Fruit fly (Drosophila melanogaster) whole organism, prepupa: Measurements from ENCODE around the gene Tsp74F.
A peak's percentile ranks its signal among the peaks of the same experiment; 100 is the strongest.

Experiments used
- Blimp-1 ChIP-seq: fragments of 200-800 bp; sonication (Bioruptor generic); optimal IDR thresholded peaks from 3 replicates; lab custom pipeline; 2017; ENCODE audit warnings: missing biosample characterization, missing genetic modification characterization, mild to moderate bottlenecking, moderate library complexity, missing genetic modification reagents
- CG10631 ChIP-seq: fragments of 200-800 bp; sonication (Bioruptor generic); optimal IDR thresholded peaks from 2 replicates; lab custom pipeline; 2016; ENCODE audit warnings: missing biosample characterization, missing genetic modification characterization
- CG10669 ChIP-seq: fragments of 200-800 bp; sonication (Bioruptor generic); optimal IDR thresholded peaks from 3 replicates; lab custom pipeline; 2018; ENCODE audit warnings: missing biosample characterization, mild to moderate bottlenecking, missing genetic modification characterization, moderate library complexity
- CG11294 ChIP-seq: fragments of 200-800 bp; sonication (Bioruptor generic); IDR thresholded peaks from 2 replicates; pipeline ENCODE4 v1.3.6; 2022; ENCODE audit warnings: missing biosample characterization, missing genetic modification characterization
- CG11762 ChIP-seq: fragments of 200-800 bp; sonication (Bioruptor generic); optimal IDR thresholded peaks from 3 replicates; lab custom pipeline; 2016; ENCODE audit warnings: missing biosample characterization, missing genetic modification characterization; ENCODE audit not compliant: insufficient read depth
- CG11902 ChIP-seq: fragments of 200-800 bp; sonication (Bioruptor generic); optimal IDR thresholded peaks from 3 replicates; lab custom pipeline; 2016; ENCODE audit warnings: missing biosample characterization, missing genetic modification characterization
- CG16779 ChIP-seq: fragments of 200-800 bp; sonication (Bioruptor generic); optimal IDR thresholded peaks from 3 replicates; lab custom pipeline; 2017; ENCODE audit warnings: missing biosample characterization, mild to moderate bottlenecking, missing genetic modification characterization
- CG3032 ChIP-seq: fragments of 200-800 bp; optimal IDR thresholded peaks from 2 replicates; lab custom pipeline; 2019; ENCODE audit warnings: missing biosample characterization, mild to moderate bottlenecking, missing genetic modification characterization, moderate library complexity
- CG31627 ChIP-seq: fragments of 200-800 bp; sonication (Bioruptor generic); optimal IDR thresholded peaks from 3 replicates; lab custom pipeline; 2016; ENCODE audit warnings: missing biosample characterization, missing genetic modification characterization
- CG32006 ChIP-seq: fragments of 200-800 bp; sonication (Bioruptor generic); optimal IDR thresholded peaks from 3 replicates; lab custom pipeline; 2017; ENCODE audit warnings: missing biosample characterization, mild to moderate bottlenecking, missing genetic modification characterization
- CG6276 ChIP-seq: fragments of 200-800 bp; sonication (Bioruptor generic); optimal IDR thresholded peaks from 2 replicates; lab custom pipeline; 2017; ENCODE audit warnings: missing biosample characterization, mild to moderate bottlenecking, missing genetic modification characterization
- CG6808 ChIP-seq: fragments of 200-800 bp; sonication (Bioruptor generic); optimal IDR thresholded peaks from 3 replicates; lab custom pipeline; 2017; ENCODE audit warnings: missing biosample characterization, missing genetic modification characterization, mild to moderate bottlenecking, moderate library complexity, missing genetic modification reagents
- CG6854 ChIP-seq: fragments of 200-800 bp; sonication (Bioruptor generic); optimal IDR thresholded peaks from 2 replicates; lab custom pipeline; 2017; ENCODE audit warnings: missing biosample characterization, mild to moderate bottlenecking, missing genetic modification characterization
- CG8319 ChIP-seq: fragments of 200-800 bp; sonication (Bioruptor generic); optimal IDR thresholded peaks from 3 replicates; lab custom pipeline; 2016; ENCODE audit warnings: missing biosample characterization, missing genetic modification characterization
- CG9139 ChIP-seq: fragments of 200-800 bp; sonication (Bioruptor generic); optimal IDR thresholded peaks from 3 replicates; lab custom pipeline; 2017; ENCODE audit warnings: missing biosample characterization, mild to moderate bottlenecking, missing genetic modification characterization
- Eip78C ChIP-seq: fragments of 200-800 bp; sonication (Bioruptor generic); peaks from one replicate; lab custom pipeline; 2016; ENCODE audit warnings: missing biosample characterization, missing genetic modification characterization
- Eip93F ChIP-seq: fragments of 200-800 bp; sonication (Bioruptor generic); optimal IDR thresholded peaks from 2 replicates; lab custom pipeline; 2016; ENCODE audit warnings: missing biosample characterization, mild to moderate bottlenecking, missing genetic modification characterization
- Ets21C ChIP-seq: fragments of 200-800 bp; sonication (Bioruptor generic); optimal IDR thresholded peaks from 3 replicates; lab custom pipeline; 2016; ENCODE audit warnings: missing biosample characterization, missing genetic modification characterization
- Ets96B ChIP-seq: fragments of 200-800 bp; optimal IDR thresholded peaks from 2 replicates; lab custom pipeline; 2019; ENCODE audit warnings: missing biosample characterization, mild to moderate bottlenecking, missing genetic modification characterization, moderate library complexity
- Gug ChIP-seq: fragments of 200-800 bp; sonication (Bioruptor generic); IDR thresholded peaks from 2 replicates; pipeline ENCODE4 v1.3.6; 2022; ENCODE audit warnings: missing biosample characterization, missing genetic modification characterization
- Hr38 ChIP-seq: sonication (Bioruptor generic); optimal IDR thresholded peaks from 2 replicates; lab custom pipeline; 2016; ENCODE audit warnings: missing biosample characterization, missing genetic modification characterization
- Hr39 ChIP-seq: fragments of 200-800 bp; sonication (Bioruptor generic); optimal IDR thresholded peaks from 2 replicates; lab custom pipeline; 2016; ENCODE audit warnings: missing biosample characterization, missing genetic modification characterization
- Lpt ChIP-seq: fragments of 200-800 bp; sonication (Bioruptor generic); optimal IDR thresholded peaks from 3 replicates; lab custom pipeline; 2016; ENCODE audit warnings: missing biosample characterization, missing genetic modification characterization
- OdsH ChIP-seq: fragments of 200-800 bp; sonication (Bioruptor generic); optimal IDR thresholded peaks from 3 replicates; lab custom pipeline; 2016; ENCODE audit warnings: missing biosample characterization, missing genetic modification characterization
- Smox ChIP-seq: fragments of 200-800 bp; sonication (Bioruptor generic); optimal IDR thresholded peaks from 3 replicates; lab custom pipeline; 2016; ENCODE audit warnings: missing biosample characterization, missing genetic modification characterization
- Sox15 ChIP-seq: fragments of 200-800 bp; sonication (Bioruptor generic); optimal IDR thresholded peaks from 3 replicates; lab custom pipeline; 2016; ENCODE audit warnings: missing biosample characterization, missing genetic modification characterization
- acj6 ChIP-seq: fragments of 200-800 bp; sonication (Bioruptor generic); optimal IDR thresholded peaks from 3 replicates; lab custom pipeline; 2016; ENCODE audit warnings: missing biosample characterization, missing genetic modification characterization
- dac ChIP-seq: fragments of 200-800 bp; sonication (Bioruptor generic); optimal IDR thresholded peaks from 2 replicates; lab custom pipeline; 2017; ENCODE audit warnings: missing biosample characterization, mild to moderate bottlenecking, missing genetic modification characterization
- esn ChIP-seq: fragments of 200-800 bp; sonication (Bioruptor generic); optimal IDR thresholded peaks from 2 replicates; lab custom pipeline; 2016; ENCODE audit warnings: missing biosample characterization, mild to moderate bottlenecking, missing genetic modification characterization, moderate library complexity
- fd59A ChIP-seq: fragments of 200-800 bp; sonication (Bioruptor generic); optimal IDR thresholded peaks from 2 replicates; lab custom pipeline; 2017; ENCODE audit warnings: missing biosample characterization, mild to moderate bottlenecking, missing genetic modification characterization, missing genetic modification reagents
- fd85E ChIP-seq: fragments of 200-800 bp; sonication (Bioruptor generic); optimal IDR thresholded peaks from 3 replicates; lab custom pipeline; 2016; ENCODE audit warnings: missing biosample characterization, missing genetic modification characterization
- fkh ChIP-seq: fragments of 200-800 bp; sonication (Bioruptor generic); optimal IDR thresholded peaks from 3 replicates; lab custom pipeline; 2017; ENCODE audit warnings: missing biosample characterization, mild to moderate bottlenecking, missing genetic modification characterization, moderate library complexity
- net ChIP-seq: fragments of 200-800 bp; sonication (Bioruptor generic); optimal IDR thresholded peaks from 3 replicates; lab custom pipeline; 2016; ENCODE audit warnings: missing biosample characterization, missing genetic modification characterization
- salr ChIP-seq, 2 experiments: fragments of 200-800 bp; sonication (Bioruptor generic); optimal IDR thresholded peaks; 3 replicates each; lab custom pipeline; 2016 to 2018; ENCODE audit warnings: missing biosample characterization in 2 of 2, missing genetic modification characterization in 2 of 2, mild to moderate bottlenecking in 1 of 2
- spab ChIP-seq: fragments of 200-800 bp; sonication (Bioruptor generic); optimal IDR thresholded peaks from 2 replicates; lab custom pipeline; 2017; ENCODE audit warnings: missing biosample characterization, mild to moderate bottlenecking, missing genetic modification characterization, missing genetic modification reagents
- ss ChIP-seq, 2 experiments: fragments of 200-800 bp; sonication (Bioruptor generic); optimal IDR thresholded peaks; 2 replicates in 1 of 2; 3 replicates in 1 of 2; lab custom pipeline; 2017 to 2018; ENCODE audit warnings: mild to moderate bottlenecking in 2 of 2, missing biosample characterization in 2 of 2, missing genetic modification characterization in 2 of 2, moderate library complexity in 1 of 2
- svp ChIP-seq: fragments of 200-800 bp; sonication (Bioruptor generic); peaks from one replicate; lab custom pipeline; 2016; ENCODE audit warnings: missing biosample characterization, missing genetic modification characterization
- topi ChIP-seq: fragments of 200-800 bp; sonication (Bioruptor generic); optimal IDR thresholded peaks from 3 replicates; lab custom pipeline; 2016; ENCODE audit warnings: missing biosample characterization, missing genetic modification characterization
- vri ChIP-seq: fragments of 200-800 bp; sonication (Bioruptor generic); optimal IDR thresholded peaks from 3 replicates; lab custom pipeline; 2016; ENCODE audit warnings: missing biosample characterization, mild to moderate bottlenecking, missing genetic modification characterization

The Tsp74F gene

DNA sequence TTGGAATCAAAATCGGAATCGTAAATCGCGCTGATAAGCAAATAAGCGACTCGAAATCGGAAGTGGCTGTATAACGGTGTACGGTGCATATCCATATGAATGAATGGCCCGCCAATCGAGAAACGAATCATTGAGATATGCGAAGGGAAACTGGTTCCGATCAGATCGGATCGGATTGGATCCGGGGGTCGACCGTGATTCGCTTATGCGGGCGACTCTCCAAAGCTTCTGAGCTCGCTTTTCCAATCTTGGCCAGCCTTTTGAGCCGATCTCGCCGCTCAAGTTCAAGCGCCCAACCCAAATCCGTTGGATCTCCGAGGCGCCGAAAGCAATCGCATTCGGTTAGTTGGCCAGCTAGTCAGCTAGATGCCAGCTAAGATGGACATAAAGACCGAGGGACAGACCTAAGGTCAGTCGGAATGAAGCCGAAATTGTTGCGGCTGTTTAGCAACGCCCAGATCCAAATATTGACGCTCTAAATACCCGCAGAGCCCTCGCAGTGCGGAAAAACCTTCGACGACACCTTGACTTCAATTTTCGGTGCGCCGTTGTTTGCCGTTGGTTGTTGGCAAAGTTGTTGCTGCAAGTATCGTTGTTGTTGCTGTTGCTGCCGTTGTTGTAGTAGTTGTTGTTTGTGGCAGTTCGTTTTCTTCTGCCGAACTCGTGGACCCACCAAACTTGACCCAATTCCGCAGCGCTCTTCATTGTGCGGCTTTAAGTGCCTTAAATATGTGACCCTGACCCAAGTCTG is 28.5 kb upstream of the Tsp74F start:
- TF ChIP-seq svp (GFP tag; lab: Kevin White, UChicago) (peak; percentile 55), fkh (peak; percentile 4), CG10669 (GFP tag; lab: Kevin White, UChicago) (no peak), Eip78C (GFP tag; lab: Kevin White, UChicago) (peak; percentile 8)

DNA sequence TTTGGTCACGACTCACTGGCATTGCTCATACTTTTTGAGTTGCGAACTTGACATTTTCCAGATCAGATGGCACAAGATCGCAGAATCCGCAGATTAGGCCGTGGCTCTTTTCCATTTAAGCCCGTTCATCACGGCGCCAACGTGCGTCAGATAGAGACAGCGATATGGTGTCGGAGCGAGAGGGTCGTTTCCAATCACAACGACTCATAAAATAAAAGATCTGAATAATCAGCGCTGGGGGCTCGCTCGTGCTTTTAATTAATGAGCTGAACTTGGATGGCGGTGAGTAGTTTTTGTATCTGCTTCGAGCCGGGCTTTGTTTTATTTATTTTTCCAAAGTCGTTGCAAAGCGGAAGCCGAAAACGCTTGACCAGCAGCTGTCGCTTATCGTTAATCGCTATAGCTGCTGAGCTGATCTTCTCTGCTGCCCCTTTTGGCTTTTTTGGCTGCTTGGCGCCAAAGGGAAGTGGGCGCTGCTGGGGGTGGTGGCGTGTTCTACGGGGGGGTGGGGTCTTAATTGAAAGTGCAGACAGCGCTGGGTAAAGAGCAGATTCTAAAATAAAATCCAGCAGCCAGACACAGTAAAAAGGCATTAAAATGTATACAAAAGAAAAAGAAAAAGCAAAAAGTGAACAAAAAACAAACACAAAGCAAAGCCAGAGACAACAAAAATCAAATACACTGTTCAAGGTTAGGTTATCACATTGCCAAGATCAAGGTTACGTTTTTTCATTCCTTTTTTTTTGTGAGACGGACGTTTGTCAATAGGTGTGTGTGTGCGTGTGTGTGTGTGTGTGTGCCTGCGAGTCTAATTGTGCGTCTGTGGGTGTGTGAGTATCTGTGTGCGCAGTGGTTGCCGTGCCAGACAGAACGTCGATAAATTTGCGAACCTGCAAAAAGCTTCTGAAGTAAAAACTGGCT is 26.8 kb upstream of the Tsp74F start:
- TF ChIP-seq CG16779 (no peak), CG8319 (GFP tag; lab: Kevin White, UChicago) (no peak), net (GFP tag; lab: Kevin White, UChicago) (no peak), CG9139 (GFP tag; lab: Kevin White, UChicago) (peak; percentile 4), svp (GFP tag; lab: Kevin White, UChicago) (peak; percentile 69), CG11902 (GFP tag; lab: Kevin White, UChicago) (no peak), fkh (peak; percentile 53), vri (peak; percentile 83), CG6808 (GFP tag; lab: Kevin White, UChicago) (peak; percentile 23), OdsH (GFP tag; lab: Kevin White, UChicago) (no peak)

DNA sequence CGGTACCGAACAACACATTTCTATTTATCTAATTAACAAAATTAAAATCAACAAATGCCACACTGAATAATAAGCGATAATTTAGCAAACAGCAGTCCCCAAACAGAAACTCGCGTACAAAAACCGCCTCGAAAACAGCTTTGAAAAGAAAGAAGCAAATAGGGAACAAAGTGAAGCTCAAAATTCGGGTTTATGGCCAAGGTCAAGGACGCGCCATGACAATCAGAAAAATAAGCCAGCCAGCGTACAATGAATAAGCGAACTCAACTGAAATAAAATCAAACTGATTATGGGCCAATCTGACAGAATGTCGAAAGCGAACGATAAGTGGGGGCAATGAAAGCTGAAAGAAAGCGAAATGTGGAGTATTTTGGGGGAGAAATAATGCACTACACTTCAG is 25.8 kb upstream of the Tsp74F start:
- TF ChIP-seq vri: peak; percentile 48
- no peak for TF ChIP-seq dac (GFP tag; lab: Kevin White, UChicago)
- peak; percentile 7 for TF ChIP-seq fkh
- TF ChIP-seq svp (GFP tag; lab: Kevin White, UChicago): peak; percentile 90

DNA sequence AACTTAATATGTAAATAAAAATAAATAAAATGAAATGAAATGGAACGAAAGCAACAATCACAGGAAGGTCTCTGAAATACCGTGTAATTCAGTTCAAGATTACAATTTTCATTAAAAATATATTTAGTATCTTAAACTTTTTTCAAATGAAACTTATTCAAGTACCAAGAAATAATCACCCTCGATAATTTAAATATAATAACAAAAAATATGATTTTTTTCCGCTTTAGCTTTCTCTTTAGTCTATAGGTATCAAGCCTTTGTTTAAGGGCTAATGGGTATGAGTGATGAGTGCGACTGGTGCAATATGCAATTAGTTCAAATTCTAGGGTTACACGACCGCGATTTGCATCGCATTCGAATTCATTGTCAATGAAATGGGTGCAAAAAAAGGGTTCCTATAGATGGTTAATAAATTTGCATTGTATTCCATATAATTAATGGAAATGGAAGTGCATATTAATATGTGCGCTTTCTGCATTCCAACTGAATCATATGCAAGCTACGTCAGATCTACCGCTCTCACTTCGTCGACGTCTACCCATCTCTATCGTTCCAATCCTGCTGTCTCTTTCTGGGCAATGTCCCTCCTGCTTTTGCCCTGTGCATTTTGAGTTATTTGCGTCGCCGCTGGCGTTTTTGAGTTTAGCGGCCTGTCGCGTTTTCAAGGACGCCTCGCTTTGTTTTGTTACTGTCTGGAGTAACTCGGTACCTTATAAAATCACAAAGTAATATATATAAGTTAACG is 22.2 kb upstream of the Tsp74F start:
- TF ChIP-seq Lpt (GFP tag; lab: Kevin White, UChicago): no peak
- no peak for TF ChIP-seq CG11762 (GFP tag; lab: Kevin White, UChicago)
- no peak for TF ChIP-seq fd59A (GFP tag; lab: Kevin White, UChicago)
- TF ChIP-seq Ets21C (GFP tag; lab: Kevin White, UChicago): no peak
- peak; percentile 6 for TF ChIP-seq topi (GFP tag; lab: Kevin White, UChicago)
- no peak for TF ChIP-seq salr (GFP tag; optimal IDR thresholded peaks at IDR 0.05; lab: Kevin White, UChicago)
- no peak for TF ChIP-seq spab
- TF ChIP-seq svp (GFP tag; lab: Kevin White, UChicago): peak; percentile 67
- no peak for TF ChIP-seq CG31627
- no peak for TF ChIP-seq CG9139 (GFP tag; lab: Kevin White, UChicago)
- no peak for TF ChIP-seq fd85E (GFP tag; lab: Kevin White, UChicago)
- peak; percentile 15 for TF ChIP-seq Ets96B (tag; lab: Kevin White, UChicago)
- TF ChIP-seq ss (GFP tag; optimal IDR thresholded peaks at IDR 0.05; lab: Kevin White, UChicago): peak in 1 of 2 experiments; percentile 17
- TF ChIP-seq net (GFP tag; lab: Kevin White, UChicago): no peak
- TF ChIP-seq CG6808 (GFP tag; lab: Kevin White, UChicago): no peak
- TF ChIP-seq CG32006 (GFP tag; lab: Kevin White, UChicago): no peak
- no peak for TF ChIP-seq CG11294 (GFP tag; lab: Robert Waterston, UW)
- TF ChIP-seq CG10631 (GFP tag; lab: Kevin White, UChicago): no peak
- TF ChIP-seq CG3032 (tag; lab: Kevin White, UChicago): peak; percentile 11
- TF ChIP-seq Gug: no peak
- TF ChIP-seq acj6: peak; percentile 8
- TF ChIP-seq CG6854: no peak
- no peak for TF ChIP-seq Smox (GFP tag; lab: Kevin White, UChicago)
- peak; percentile 81 for TF ChIP-seq Eip78C (GFP tag; lab: Kevin White, UChicago)
- no peak for TF ChIP-seq Hr38 (GFP tag; lab: Kevin White, UChicago)
- no peak for TF ChIP-seq Hr39 (GFP tag; lab: Kevin White, UChicago)
- no peak for TF ChIP-seq CG6276
- TF ChIP-seq CG11902 (GFP tag; lab: Kevin White, UChicago): no peak
- no peak for TF ChIP-seq Blimp-1 (GFP tag; lab: Kevin White, UChicago)
- TF ChIP-seq esn (GFP tag; lab: Kevin White, UChicago): no peak
- no peak for TF ChIP-seq dac (GFP tag; lab: Kevin White, UChicago)
- TF ChIP-seq Eip93F (GFP tag; lab: Kevin White, UChicago): no peak
- TF ChIP-seq Sox15: no peak
